Worm (Caenorhabditis elegans): ENCODE results near the gene Y55D5A.4.

The Y55D5A.4 gene

DNA sequence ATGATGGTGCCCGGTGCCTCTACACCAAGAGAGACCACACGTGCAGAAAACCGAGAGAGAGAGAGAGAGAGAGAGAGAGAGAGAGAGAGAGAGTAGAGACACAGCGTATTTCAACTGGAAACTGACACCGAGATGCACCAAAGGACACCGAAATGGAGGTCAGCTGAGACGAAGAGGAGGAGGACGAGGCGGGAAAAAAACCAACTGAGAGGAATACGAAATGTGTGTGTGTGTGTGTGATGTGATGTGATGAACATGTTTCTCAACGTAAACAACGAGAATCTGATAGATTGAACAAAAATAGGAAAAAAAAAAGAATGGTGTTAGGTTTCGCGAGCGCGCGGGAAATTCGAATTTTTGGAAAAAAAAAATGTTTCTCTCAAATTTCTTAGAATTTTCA is 47.5 kb upstream of the Y55D5A.4 start (continued):
- no peak for TF ChIP-seq arid-1 (GFP tag; conservative IDR thresholded peaks at IDR 0.05)
- no peak for TF ChIP-seq fkh-10 (GFP tag; optimal IDR thresholded peaks at IDR 0.05)
- TF ChIP-seq snpc-4 (tag; optimal IDR thresholded peaks at IDR 0.05), result no peak
- no peak for TF ChIP-seq ctbp-1 (GFP tag; IDR thresholded peaks at IDR 0.05)
- TF ChIP-seq F49E8.2 (tag; optimal IDR thresholded peaks at IDR 0.05; ENCODE audit: borderline replicate concordance), result no peak
- TF ChIP-seq egl-27 (tag; optimal IDR thresholded peaks at IDR 0.05), result no peak
- no peak for TF ChIP-seq aly-2 (tag; optimal IDR thresholded peaks at IDR 0.05)
- no peak for TF ChIP-seq D1046.2 (GFP tag; IDR thresholded peaks at IDR 0.05)
- no peak for TF ChIP-seq ceh-32 (tag; optimal IDR thresholded peaks at IDR 0.05; ENCODE audit: poor library complexity)
- TF ChIP-seq hlh-11 (tag; optimal IDR thresholded peaks at IDR 0.05), result peak; percentile 78
- TF ChIP-seq lin-39 (tag; optimal IDR thresholded peaks at IDR 0.05), result no peak
- TF ChIP-seq hif-1 (tag; optimal IDR thresholded peaks at IDR 0.05), result peak in 1 of 2 experiments; percentile 36
- no peak for TF ChIP-seq F37D6.2 (tag; optimal IDR thresholded peaks at IDR 0.05)
- TF ChIP-seq set-16 (GFP tag; IDR thresholded peaks at IDR 0.05), result peak; percentile 58
- TF ChIP-seq lin-15B (tag; optimal IDR thresholded peaks at IDR 0.05), result no peak
- TF ChIP-seq nhr-237 (tag; optimal IDR thresholded peaks at IDR 0.05), result no peak
- no peak for TF ChIP-seq ceh-44 (GFP tag; IDR thresholded peaks at IDR 0.05)
- TF ChIP-seq nhr-10 (tag; optimal IDR thresholded peaks at IDR 0.05), result no peak
- TF ChIP-seq nhr-77 (tag; optimal IDR thresholded peaks at IDR 0.05), result peak; percentile 56
- TF ChIP-seq attf-4 (tag; optimal IDR thresholded peaks at IDR 0.05), result no peak
- no peak for TF ChIP-seq mxl-2 (GFP tag; conservative IDR thresholded peaks at IDR 0.05)
- TF ChIP-seq nhr-42 (GFP tag; IDR thresholded peaks at IDR 0.05), result no peak
- TF ChIP-seq spr-1 (tag; optimal IDR thresholded peaks at IDR 0.05), result no peak
- TF ChIP-seq nhr-41 (GFP tag; IDR thresholded peaks at IDR 0.05), result no peak
- no peak for TF ChIP-seq F26F4.8 (GFP tag; conservative IDR thresholded peaks at IDR 0.05)
- TF ChIP-seq lin-38 (GFP tag; IDR thresholded peaks at IDR 0.05), result no peak
- TF ChIP-seq Y5F2A.4 (GFP tag; optimal IDR thresholded peaks at IDR 0.05), result no peak
- no peak for TF ChIP-seq lim-7 (GFP tag; IDR thresholded peaks at IDR 0.05)
- TF ChIP-seq madf-9 (GFP tag; conservative IDR thresholded peaks at IDR 0.05), result no peak
- no peak for TF ChIP-seq T20F7.1 (GFP tag; optimal IDR thresholded peaks at IDR 0.05)
- no peak for TF ChIP-seq fos-1 (tag; optimal IDR thresholded peaks at IDR 0.05)
- no peak for TF ChIP-seq hmg-1.1 (GFP tag; IDR thresholded peaks at IDR 0.05)
- no peak for TF ChIP-seq pqm-1 (tag; optimal IDR thresholded peaks at IDR 0.05)
- no peak for TF ChIP-seq nhr-48 (tag; optimal IDR thresholded peaks at IDR 0.05)
- TF ChIP-seq F10B5.3 (tag; optimal IDR thresholded peaks at IDR 0.05), result no peak
- no peak for TF ChIP-seq nhr-6 (tag; optimal IDR thresholded peaks at IDR 0.05)
- TF ChIP-seq tag-97 (GFP tag; IDR thresholded peaks at IDR 0.05), result no peak
- no peak for TF ChIP-seq mes-2 (tag; optimal IDR thresholded peaks at IDR 0.05; ENCODE audit: poor library complexity, severe bottlenecking)
- no peak for TF ChIP-seq ceh-20 (GFP tag; IDR thresholded peaks at IDR 0.05)
- TF ChIP-seq mdl-1 (tag; optimal IDR thresholded peaks at IDR 0.05), result peak; percentile 33 to 91
- TF ChIP-seq zip-2 (tag; optimal IDR thresholded peaks at IDR 0.05), result no peak
- TF ChIP-seq mxl-3 (GFP tag; optimal IDR thresholded peaks at IDR 0.05), result peak; percentile 52
- no peak for TF ChIP-seq daf-19 (GFP tag; conservative IDR thresholded peaks at IDR 0.05)
- TF ChIP-seq hlh-30 (tag; optimal IDR thresholded peaks at IDR 0.05; ENCODE audit: insufficient read depth), result peak; percentile 95
- TF ChIP-seq php-3 (GFP tag; IDR thresholded peaks at IDR 0.05), result no peak
- TF ChIP-seq egl-43 (GFP tag; IDR thresholded peaks at IDR 0.05), result no peak
- no peak for TF ChIP-seq unc-39 (tag; optimal IDR thresholded peaks at IDR 0.05)
- TF ChIP-seq lin-13 (GFP tag; optimal IDR thresholded peaks at IDR 0.05), result peak; percentile 42
- no peak for TF ChIP-seq zfp-2 (tag; optimal IDR thresholded peaks at IDR 0.05)
- TF ChIP-seq daf-12 (tag; optimal IDR thresholded peaks at IDR 0.05), result no peak
- no peak for TF ChIP-seq F44E2.7 (GFP tag; IDR thresholded peaks at IDR 0.05)
- no peak for TF ChIP-seq rbr-2 (tag; optimal IDR thresholded peaks at IDR 0.05)
- no peak for TF ChIP-seq ceh-28 (tag; optimal IDR thresholded peaks at IDR 0.05)
